Worm (Caenorhabditis elegans) whole organism, late embryonic: ENCODE measurements around the gene cyp-34A10.

Experiments used
- C08G9.2 ChIP-seq: sonication (generic microtip); optimal IDR thresholded peaks from 2 replicates; lab custom pipeline; 2016; ENCODE audit warnings: mild to moderate bottlenecking, missing genetic modification characterization, moderate library complexity, missing compliant biosample characterization
- C38D4.7 ChIP-seq: fragments of 200-800 bp; sonication (Bioruptor generic); optimal IDR thresholded peaks from 2 replicates; lab custom pipeline; 2018; ENCODE audit warnings: mild to moderate bottlenecking, missing genetic modification characterization, moderate library complexity, missing compliant biosample characterization
- F13H6.1 ChIP-seq: sonication (generic microtip); optimal IDR thresholded peaks from 2 replicates; lab custom pipeline; 2016; ENCODE audit warnings: missing genetic modification characterization, missing compliant biosample characterization
- K09A11.1 ChIP-seq: sonication (generic microtip); optimal IDR thresholded peaks from 2 replicates; lab custom pipeline; 2017; ENCODE audit warnings: antibody characterized with exemption, mild to moderate bottlenecking, missing genetic modification characterization, missing compliant biosample characterization; ENCODE audit not compliant: insufficient read depth
- T23F11.4 ChIP-seq: fragments of 200-800 bp; sonication (Bioruptor generic); optimal IDR thresholded peaks from 2 replicates; lab custom pipeline; 2018; ENCODE audit warnings: mild to moderate bottlenecking, missing genetic modification characterization, missing compliant biosample characterization
- Y22D7AL.16 ChIP-seq: sonication (generic microtip); optimal IDR thresholded peaks from 2 replicates; lab custom pipeline; 2016; ENCODE audit warnings: missing genetic modification characterization, missing compliant biosample characterization
- ahr-1 ChIP-seq: sonication (generic microtip); optimal IDR thresholded peaks from 2 replicates; lab custom pipeline; 2016; ENCODE audit warnings: missing genetic modification characterization, missing compliant biosample characterization
- ceh-19 ChIP-seq: fragments of 200-800 bp; sonication (Bioruptor generic); optimal IDR thresholded peaks from 2 replicates; lab custom pipeline; 2018; ENCODE audit warnings: mild to moderate bottlenecking, missing genetic modification characterization, missing compliant biosample characterization
- ceh-22 ChIP-seq: sonication (generic microtip); optimal IDR thresholded peaks from 2 replicates; lab custom pipeline; 2017; ENCODE audit warnings: missing biosample characterization, missing genetic modification characterization
- ceh-30 ChIP-seq: fragments of 150-350 bp; optimal IDR thresholded peaks from 2 replicates; lab custom pipeline; 2014; ENCODE audit warnings: missing biosample characterization, missing genetic modification characterization
- ceh-31 ChIP-seq: sonication (generic microtip); optimal IDR thresholded peaks from 2 replicates; lab custom pipeline; 2016; ENCODE audit warnings: missing genetic modification characterization, missing compliant biosample characterization
- ceh-45 ChIP-seq: fragments of 200-800 bp; sonication (Bioruptor generic); IDR thresholded peaks from 2 replicates; pipeline ENCODE4 v1.3.6; 2022; ENCODE audit warnings: missing genetic modification reagents, missing genetic modification characterization, missing compliant biosample characterization
- ceh-48 ChIP-seq: sonication (generic microtip); optimal IDR thresholded peaks from 2 replicates; lab custom pipeline; 2016; ENCODE audit warnings: missing genetic modification characterization, inconsistent platforms, missing compliant biosample characterization
- ceh-6 ChIP-seq: fragments of 200-800 bp; sonication (Bioruptor generic); optimal IDR thresholded peaks from 2 replicates; lab custom pipeline; 2018; ENCODE audit warnings: mild to moderate bottlenecking, missing genetic modification characterization, missing compliant biosample characterization
- dve-1 ChIP-seq: sonication (generic microtip); optimal IDR thresholded peaks from 2 replicates; lab custom pipeline; 2017; ENCODE audit warnings: antibody characterized with exemption, mild to moderate bottlenecking, missing genetic modification characterization, missing compliant biosample characterization
- elt-2 ChIP-seq: sonication (generic microtip); optimal IDR thresholded peaks from 2 replicates; lab custom pipeline; 2016; ENCODE audit warnings: missing genetic modification reagents, missing genetic modification characterization, missing compliant biosample characterization
- fax-1 ChIP-seq: sonication (generic microtip); optimal IDR thresholded peaks from 2 replicates; lab custom pipeline; 2016; ENCODE audit warnings: missing genotype, missing genetic modification characterization, missing compliant biosample characterization
- hlh-13 ChIP-seq: fragments of 200-800 bp; sonication (Bioruptor generic); optimal IDR thresholded peaks from 2 replicates; lab custom pipeline; 2018; ENCODE audit warnings: mild to moderate bottlenecking, missing genetic modification characterization, missing compliant biosample characterization
- lin-11 ChIP-seq: fragments of 200-800 bp; sonication (Bioruptor generic); optimal IDR thresholded peaks from 2 replicates; lab custom pipeline; 2018; ENCODE audit warnings: mild to moderate bottlenecking, missing genetic modification characterization, missing compliant biosample characterization
- mec-3 ChIP-seq: sonication (generic microtip); optimal IDR thresholded peaks from 2 replicates; lab custom pipeline; 2016; ENCODE audit warnings: borderline replicate concordance, missing genetic modification characterization, missing compliant biosample characterization
- pat-9 ChIP-seq: fragments of 200-800 bp; sonication (Bioruptor generic); optimal IDR thresholded peaks from 2 replicates; lab custom pipeline; 2018; ENCODE audit warnings: mild to moderate bottlenecking, missing genetic modification characterization, moderate library complexity, missing compliant biosample characterization
- pha-2 ChIP-seq: sonication (generic microtip); optimal IDR thresholded peaks from 2 replicates; lab custom pipeline; 2017; ENCODE audit warnings: mild to moderate bottlenecking, missing genetic modification characterization, missing compliant biosample characterization
- pha-4 ChIP-seq: fragments of 150-350 bp; optimal IDR thresholded peaks from 2 replicates; lab custom pipeline; 2018; ENCODE audit warnings: missing biosample characterization, missing genetic modification reagents, missing genetic modification characterization
- pqm-1 ChIP-seq: sonication (generic microtip); optimal IDR thresholded peaks from 2 replicates; lab custom pipeline; 2016; ENCODE audit warnings: missing genetic modification characterization, missing compliant biosample characterization
- pros-1 ChIP-seq: fragments of 150-350 bp; optimal IDR thresholded peaks from 2 replicates; lab custom pipeline; 2014; ENCODE audit warnings: missing biosample characterization, missing genetic modification reagents, missing genetic modification characterization
- ref-2 ChIP-seq: sonication (generic microtip); optimal IDR thresholded peaks from 2 replicates; lab custom pipeline; 2016; ENCODE audit warnings: missing genetic modification characterization, missing compliant biosample characterization
- sox-2 ChIP-seq: fragments of 200-800 bp; sonication (Bioruptor generic); IDR thresholded peaks from 2 replicates; pipeline ENCODE4 v1.3.6; 2022; ENCODE audit warnings: missing genetic modification reagents, missing genetic modification characterization, missing compliant biosample characterization
- sox-4 ChIP-seq: sonication (generic microtip); optimal IDR thresholded peaks from 2 replicates; lab custom pipeline; 2017; ENCODE audit warnings: mild to moderate bottlenecking, missing genetic modification characterization, inconsistent platforms, missing compliant biosample characterization
- tbx-2 ChIP-seq: sonication (generic microtip); optimal IDR thresholded peaks from 2 replicates; lab custom pipeline; 2016; ENCODE audit warnings: missing genetic modification characterization, missing compliant biosample characterization
- ttx-3 ChIP-seq: sonication (generic microtip); optimal IDR thresholded peaks from 2 replicates; lab custom pipeline; 2016; ENCODE audit warnings: missing genetic modification reagents, missing genetic modification characterization, missing compliant biosample characterization
- unc-3 ChIP-seq, 2 experiments: fragments of 200-800 bp in 1 of 2; sonication (Bioruptor generic) in 1 of 2; sonication (generic microtip) in 1 of 2; conservative IDR thresholded peaks in 1 of 2; optimal IDR thresholded peaks in 1 of 2; 2 replicates each; pipeline versions ENCODE4 v1.3.6 to Lab custom; 2016 to 2022; ENCODE audit warnings: missing compliant biosample characterization in 2 of 2, missing genetic modification characterization in 2 of 2, missing genetic modification reagents in 1 of 2
- unc-42 ChIP-seq: sonication (generic microtip); optimal IDR thresholded peaks from 2 replicates; lab custom pipeline; 2016; ENCODE audit warnings: missing genotype, missing genetic modification characterization, missing compliant biosample characterization
- unc-55 ChIP-seq: sonication (generic microtip); optimal IDR thresholded peaks from 2 replicates; lab custom pipeline; 2017; ENCODE audit warnings: missing biosample characterization, missing genetic modification reagents, missing genetic modification characterization
- ztf-16 ChIP-seq: sonication (generic microtip); optimal IDR thresholded peaks from 2 replicates; lab custom pipeline; 2017; ENCODE audit warnings: missing genetic modification characterization, missing compliant biosample characterization

The cyp-34A10 gene

DNA sequence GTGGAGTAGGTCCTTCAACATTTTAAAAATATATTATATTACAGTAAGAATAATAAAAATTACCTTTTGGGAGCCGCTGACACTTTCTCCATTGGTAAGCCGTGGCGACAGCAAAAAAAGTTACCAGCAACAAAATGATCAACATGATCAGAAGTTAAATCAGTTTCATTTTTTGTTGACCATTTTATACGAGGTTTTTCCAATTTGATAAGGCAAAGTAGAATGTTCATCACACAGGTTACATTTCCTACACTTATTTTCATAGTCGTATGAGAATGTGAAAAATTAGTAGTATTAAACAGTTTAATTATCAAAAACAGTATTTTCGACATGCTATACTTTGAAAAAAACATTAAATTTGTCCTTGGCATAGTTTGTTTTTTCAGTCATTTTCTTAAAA, at the start of gene cyp-34A10:
Gene cyp-34A10, minus strand, starts transcription at position 146 of the 400 bp plus-strand sequence.
- no peak for TF ChIP-seq pat-9

DNA sequence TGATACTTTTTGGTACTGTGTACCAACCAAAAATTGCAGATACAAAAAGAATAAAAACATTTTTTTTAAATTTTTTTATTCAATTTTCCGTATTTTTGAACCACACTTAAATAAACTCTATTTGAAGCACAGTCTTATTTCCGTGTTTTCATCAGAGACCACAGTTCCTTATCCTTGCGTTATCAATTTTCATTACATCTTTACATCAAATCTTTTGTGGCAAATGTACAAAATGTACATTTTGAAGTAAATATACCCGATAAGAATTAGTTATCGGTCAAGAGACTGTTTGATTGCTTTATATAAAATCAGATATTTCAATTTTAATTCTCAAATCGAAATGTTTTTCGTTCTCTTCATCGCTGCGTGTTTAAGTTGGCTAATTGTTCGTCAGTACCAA, 49.5 kb upstream of the cyp-34A10 start, which contains the start of gene cyp-35A3:
Gene cyp-35A3, plus strand, starts transcription at position 301 of the 400 bp plus-strand sequence.
- no peak for TF ChIP-seq fax-1 (tag; lab: Kevin White, UChicago)
- TF ChIP-seq, all 69 proteins: peak for 0

DNA sequence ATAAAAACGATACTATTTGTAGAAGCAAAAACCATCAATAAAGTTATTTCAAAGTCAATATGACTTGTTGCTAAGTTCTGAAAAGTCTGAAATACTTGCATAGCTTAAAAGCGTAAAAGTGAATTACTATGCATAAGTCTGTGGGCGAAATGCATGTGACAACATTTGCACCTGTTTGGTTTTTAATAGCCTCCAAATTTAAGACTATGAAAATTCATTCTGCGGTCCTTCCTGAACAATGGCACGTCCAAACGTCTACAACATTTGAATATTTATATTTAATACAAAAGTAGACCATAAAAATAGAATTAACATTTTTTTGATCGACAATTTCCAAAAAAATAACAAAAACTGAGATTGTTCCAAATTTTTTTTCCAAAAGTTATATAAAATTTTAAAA, 49.0 kb upstream of the cyp-34A10 start, which contains the start of gene K09D9.14:
Gene K09D9.14, minus strand, starts transcription at position 101 of the 400 bp plus-strand sequence.
- TF ChIP-seq ahr-1 (tag; lab: Kevin White, UChicago) (no peak), ceh-45 (GFP tag; lab: Robert Waterston, UW) (no peak), unc-55 (GFP tag; lab: Kevin White, UChicago) (no peak), hlh-13 (GFP tag; lab: Kevin White, UChicago) (no peak), F13H6.1 (tag; lab: Kevin White, UChicago) (no peak), C08G9.2 (no peak), ceh-6 (GFP tag; lab: Kevin White, UChicago) (no peak), Y22D7AL.16 (tag; lab: Kevin White, UChicago) (no peak)

ce11 chrV:4019188-4019587, 46.4 kb upstream of the cyp-34A10 start, which contains the start of gene K09D9.3:
TSS of gene K09D9.3 (plus strand) at chrV:4019488.
- TF ChIP-seq tbx-2 (no peak), mec-3 (tag; lab: Kevin White, UChicago) (no peak), pqm-1 (tag; lab: Kevin White, UChicago) (no peak)

- TF ChIP-seq ztf-16 (tag; lab: Kevin White, UChicago) (no peak), sox-2 (GFP tag; lab: Robert Waterston, UW) (no peak), ttx-3 (tag; lab: Kevin White, UChicago) (no peak), ahr-1 (tag; lab: Kevin White, UChicago) (no peak), hlh-13 (GFP tag; lab: Kevin White, UChicago) (no peak), ceh-31 (no peak), ceh-19 (GFP tag; lab: Kevin White, UChicago) (no peak), ref-2 (tag; lab: Kevin White, UChicago) (no peak), K09A11.1 (no peak), dve-1 (tag; lab: Kevin White, UChicago) (no peak), unc-42 (tag; lab: Kevin White, UChicago) (no peak), ceh-30 (tag; lab: Kevin White, UChicago) (no peak), tbx-2 (no peak), pha-2 (tag; lab: Kevin White, UChicago) (no peak)
These were observed 45.8 kb upstream of the cyp-34A10 start for ce11 chrV:4018591-4018990.

DNA sequence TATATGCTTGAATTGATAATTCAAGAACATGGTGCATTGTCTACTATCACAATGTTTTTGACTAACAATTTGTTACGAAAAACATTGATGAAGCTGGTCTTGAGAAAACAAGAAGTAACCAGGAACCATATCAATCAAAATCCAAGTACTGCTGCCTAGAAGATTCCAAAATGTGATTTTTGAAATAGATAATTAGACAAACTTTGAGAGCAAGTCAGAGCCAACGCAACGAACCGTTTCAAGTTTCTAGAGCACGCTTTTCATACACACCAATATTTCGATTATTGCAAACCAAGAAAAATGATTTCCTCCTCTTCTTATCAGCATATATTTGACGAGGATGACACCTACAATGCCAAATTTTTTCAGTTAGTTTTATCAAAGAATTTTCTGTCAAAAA, 44.0 kb upstream of the cyp-34A10 start, which contains the start of gene srw-89:
Gene srw-89, plus strand, starts transcription at position 301 of the 400 bp plus-strand sequence.
- no peak for TF ChIP-seq C38D4.7 (GFP tag; lab: Kevin White, UChicago)
- TF ChIP-seq ceh-22 (tag; lab: Kevin White, UChicago): no peak
- no peak for TF ChIP-seq T23F11.4 (GFP tag; lab: Kevin White, UChicago)
- no peak for TF ChIP-seq unc-3 (GFP tag; conservative IDR thresholded peaks at IDR 0.05; lab: Robert Waterston, UW)
- TF ChIP-seq unc-3 (tag; optimal IDR thresholded peaks at IDR 0.05; lab: Kevin White, UChicago): no peak
- TF ChIP-seq mec-3 (tag; lab: Kevin White, UChicago): no peak
- TF ChIP-seq pros-1 (tag; lab: Kevin White, UChicago): no peak
- TF ChIP-seq lin-11 (tag; lab: Kevin White, UChicago): no peak
- no peak for TF ChIP-seq sox-4 (tag; lab: Kevin White, UChicago)
- no peak for TF ChIP-seq ceh-48 (tag; lab: Kevin White, UChicago)
- no peak for TF ChIP-seq pha-4
- TF ChIP-seq elt-2: no peak
